Worm (Caenorhabditis elegans) whole organism, L2 larva: ENCODE measurements around the gene C34C12.9.

Source experiments
- F13H6.1 ChIP-seq: sonication (generic microtip); optimal IDR thresholded peaks from 2 replicates; lab custom pipeline; 2016; ENCODE audit warnings: missing genetic modification characterization, missing compliant biosample characterization
- R02D3.7 ChIP-seq: fragments of 150-350 bp; optimal IDR thresholded peaks from 2 replicates; lab custom pipeline; 2014; ENCODE audit warnings: missing biosample characterization, missing genetic modification characterization
- Y55F3AM.14 ChIP-seq: fragments of 200-800 bp; sonication (Bioruptor generic); optimal IDR thresholded peaks from 2 replicates; lab custom pipeline; 2018; ENCODE audit warnings: mild to moderate bottlenecking, missing genetic modification characterization, missing compliant biosample characterization
- ZK546.5 ChIP-seq: sonication (generic microtip); optimal IDR thresholded peaks from 2 replicates; lab custom pipeline; 2017; ENCODE audit warnings: missing biosample characterization, missing genetic modification characterization
- alr-1 ChIP-seq: fragments of 150-350 bp; optimal IDR thresholded peaks from 2 replicates; lab custom pipeline; 2014; ENCODE audit warnings: missing biosample characterization, missing genetic modification characterization
- aly-2 ChIP-seq: fragments of 150-350 bp; optimal IDR thresholded peaks from 2 replicates; lab custom pipeline; 2014; ENCODE audit warnings: missing biosample characterization, missing genetic modification characterization
- ama-1 ChIP-seq: fragments of 150-350 bp; optimal IDR thresholded peaks from 2 replicates; lab custom pipeline; 2018; ENCODE audit warnings: inconsistent platforms
- blmp-1 ChIP-seq: sonication (generic microtip); optimal IDR thresholded peaks from 2 replicates; lab custom pipeline; 2017; ENCODE audit warnings: missing genetic modification characterization, mild to moderate bottlenecking, missing compliant biosample characterization, antibody characterized with exemption, moderate library complexity; ENCODE audit not compliant: insufficient read depth
- ceh-16 ChIP-seq: fragments of 150-350 bp; optimal IDR thresholded peaks from 2 replicates; lab custom pipeline; 2014; ENCODE audit warnings: missing biosample characterization, missing genetic modification characterization
- ceh-82 ChIP-seq: fragments of 150-350 bp; optimal IDR thresholded peaks from 2 replicates; lab custom pipeline; 2014; ENCODE audit warnings: missing biosample characterization, missing genetic modification characterization
- dmd-4 ChIP-seq: sonication (generic microtip); optimal IDR thresholded peaks from 2 replicates; lab custom pipeline; 2017; ENCODE audit warnings: missing biosample characterization, missing genetic modification characterization
- elt-1 ChIP-seq: fragments of 150-350 bp; optimal IDR thresholded peaks from 2 replicates; lab custom pipeline; 2014; ENCODE audit warnings: missing biosample characterization, missing genetic modification characterization
- elt-3 ChIP-seq: sonication (generic microtip); optimal IDR thresholded peaks from 2 replicates; lab custom pipeline; 2017; ENCODE audit warnings: missing biosample characterization, missing genetic modification characterization
- fos-1 ChIP-seq: fragments of 150-350 bp; optimal IDR thresholded peaks from 2 replicates; lab custom pipeline; 2014; ENCODE audit warnings: missing biosample characterization, missing genetic modification characterization
- lin-13 ChIP-seq: fragments of 150-350 bp; optimal IDR thresholded peaks from 2 replicates; lab custom pipeline; 2014; ENCODE audit warnings: missing biosample characterization, missing genetic modification reagents, missing genetic modification characterization
- lin-39 ChIP-seq: fragments of 150-350 bp; optimal IDR thresholded peaks from 2 replicates; lab custom pipeline; 2014; ENCODE audit warnings: missing biosample characterization, missing genetic modification reagents, missing genetic modification characterization
- lsy-2 ChIP-seq, 2 experiments: fragments of 150-350 bp in 1 of 2; sonication (generic microtip) in 1 of 2; optimal IDR thresholded peaks; 2 replicates each; lab custom pipeline; 2014 to 2017; ENCODE audit warnings: missing biosample characterization in 2 of 2, missing genetic modification characterization in 2 of 2
- mab-5 ChIP-seq: fragments of 150-350 bp; optimal IDR thresholded peaks from 2 replicates; lab custom pipeline; 2014; ENCODE audit warnings: missing biosample characterization, missing genetic modification characterization
- mdl-1 ChIP-seq, 2 experiments: fragments of 150-350 bp in 1 of 2; sonication (generic microtip) in 1 of 2; optimal IDR thresholded peaks; 2 replicates each; lab custom pipeline; 2017; ENCODE audit warnings: missing biosample characterization in 2 of 2, missing genetic modification characterization in 2 of 2
- nhr-11 ChIP-seq: fragments of 150-350 bp; optimal IDR thresholded peaks from 2 replicates; lab custom pipeline; 2014; ENCODE audit warnings: missing biosample characterization, missing genetic modification characterization
- nhr-21 ChIP-seq: fragments of 150-350 bp; optimal IDR thresholded peaks from 2 replicates; lab custom pipeline; 2014; ENCODE audit warnings: missing biosample characterization, missing genetic modification characterization
- nhr-23 ChIP-seq: fragments of 150-350 bp; optimal IDR thresholded peaks from 2 replicates; lab custom pipeline; 2014; ENCODE audit warnings: missing biosample characterization, missing genetic modification reagents, missing genetic modification characterization
- nhr-237 ChIP-seq: fragments of 150-350 bp; optimal IDR thresholded peaks from 2 replicates; lab custom pipeline; 2014; ENCODE audit warnings: missing biosample characterization, missing genetic modification characterization
- nhr-25 ChIP-seq: fragments of 150-350 bp; sonication (generic microtip); optimal IDR thresholded peaks from 3 replicates; lab custom pipeline; 2014; ENCODE audit warnings: missing biosample characterization, missing genetic modification characterization
- nhr-77 ChIP-seq: fragments of 150-350 bp; optimal IDR thresholded peaks from 2 replicates; lab custom pipeline; 2014; ENCODE audit warnings: missing biosample characterization, missing genetic modification characterization
- peb-1 ChIP-seq: fragments of 150-350 bp; optimal IDR thresholded peaks from 2 replicates; lab custom pipeline; 2014; ENCODE audit warnings: missing biosample characterization, missing genetic modification characterization
- skn-1 ChIP-seq: sonication (generic microtip); optimal IDR thresholded peaks from 2 replicates; lab custom pipeline; 2017; ENCODE audit warnings: missing biosample characterization, missing genetic modification characterization
- sma-3 ChIP-seq: sonication (generic microtip); optimal IDR thresholded peaks from 2 replicates; lab custom pipeline; 2016; ENCODE audit warnings: missing genetic modification reagents, missing genetic modification characterization, missing compliant biosample characterization
- sma-9 ChIP-seq, 2 experiments: fragments of 150-350 bp in 1 of 2; sonication (generic microtip) in 1 of 2; optimal IDR thresholded peaks; 2 replicates each; lab custom pipeline; 2014 to 2016; ENCODE audit warnings: missing genetic modification characterization in 2 of 2, mild to moderate bottlenecking in 1 of 2, missing biosample characterization in 1 of 2, missing compliant biosample characterization in 1 of 2, missing genetic modification reagents in 1 of 2, moderate library complexity in 1 of 2
- snpc-4 ChIP-seq: fragments of 150-350 bp; optimal IDR thresholded peaks from 2 replicates; lab custom pipeline; 2014; ENCODE audit warnings: missing biosample characterization, missing genetic modification characterization
- unc-39 ChIP-seq: fragments of 150-350 bp; optimal IDR thresholded peaks from 2 replicates; lab custom pipeline; 2014; ENCODE audit warnings: missing biosample characterization, missing genetic modification characterization
- unc-62 ChIP-seq: fragments of 150-350 bp; optimal IDR thresholded peaks from 2 replicates; lab custom pipeline; 2014; ENCODE audit warnings: missing biosample characterization, missing genetic modification reagents, missing genetic modification characterization
- zag-1 ChIP-seq: fragments of 150-350 bp; optimal IDR thresholded peaks from 2 replicates; lab custom pipeline; 2014; ENCODE audit warnings: missing biosample characterization, missing genetic modification characterization
- ztf-11 ChIP-seq: sonication (generic microtip); optimal IDR thresholded peaks from 2 replicates; lab custom pipeline; 2017; ENCODE audit warnings: missing biosample characterization, missing genetic modification characterization

Gene C34C12.9

DNA sequence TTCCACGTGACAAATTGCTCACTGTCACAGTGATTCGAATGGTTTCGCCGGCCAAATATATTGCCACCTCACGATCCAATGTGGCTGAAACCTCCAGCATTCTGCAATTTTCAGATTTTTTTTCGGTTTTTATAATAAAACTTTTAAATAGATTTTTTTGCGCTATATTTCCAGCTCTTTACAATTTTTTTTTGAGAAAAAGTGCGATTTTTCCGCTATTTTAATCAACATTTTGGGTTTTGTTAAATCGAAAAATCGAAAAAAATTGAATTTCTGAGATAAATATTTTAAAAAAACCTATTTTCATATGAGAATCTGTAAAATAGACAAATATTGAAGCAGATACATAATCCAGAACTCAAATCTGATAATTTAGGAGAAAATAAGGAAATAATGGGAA, 23.6 kb upstream of the C34C12.9 start, which contains the start of gene M01F1.9:
M01F1.9 (minus strand) TSS at position 101 of the 400 bp plus-strand sequence.
- TF ChIP-seq alr-1 (tag; lab: Kevin White, UChicago) (no peak), ama-1 (lab: Kevin White, UChicago) (no peak), dmd-4 (tag; lab: Kevin White, UChicago) (no peak), F13H6.1 (no peak), peb-1 (tag; lab: Kevin White, UChicago) (no peak), ZK546.5 (tag; lab: Kevin White, UChicago) (no peak), nhr-237 (no peak), unc-39 (tag; lab: Kevin White, UChicago) (no peak), fos-1 (no peak), mdl-1 (tag; optimal IDR thresholded peaks at IDR 0.05; lab: Kevin White, UChicago) (no peak), sma-9 (GFP tag; optimal IDR thresholded peaks at IDR 0.05; lab: Kevin White, UChicago) (no peak), sma-9 (tag; optimal IDR thresholded peaks at IDR 0.05; lab: Kevin White, UChicago) (no peak), aly-2 (tag; lab: Kevin White, UChicago) (no peak), Y55F3AM.14 (GFP tag; lab: Kevin White, UChicago) (no peak), lin-13 (GFP tag; lab: Kevin White, UChicago) (no peak), nhr-11 (tag; lab: Kevin White, UChicago) (no peak)

DNA sequence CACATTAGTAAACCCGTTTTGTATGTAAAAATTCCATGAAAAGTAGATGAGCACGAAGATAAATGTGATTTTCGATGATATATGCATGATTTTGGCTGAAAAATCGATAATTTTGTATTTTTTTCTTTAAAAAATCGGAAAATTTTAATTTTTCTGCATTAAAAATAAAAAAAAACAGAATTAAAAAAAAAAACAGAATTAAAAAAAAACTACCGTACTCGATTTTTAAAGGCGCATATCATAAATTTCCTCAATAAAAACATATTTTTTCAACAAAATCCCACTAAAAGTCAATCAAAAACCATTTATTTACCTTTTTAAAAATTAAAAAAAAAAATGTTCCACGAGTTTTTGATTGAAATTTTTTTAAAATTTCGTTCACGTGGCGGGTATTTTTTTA, 17.8 kb upstream of the C34C12.9 start, which contains the start of gene gly-14:
gly-14 (minus strand) TSS at position 101 of the 400 bp plus-strand sequence.
- TF ChIP-seq Y55F3AM.14 (GFP tag; lab: Kevin White, UChicago): no peak
- TF ChIP-seq peb-1 (tag; lab: Kevin White, UChicago): no peak
- no peak for TF ChIP-seq alr-1 (tag; lab: Kevin White, UChicago)
- no peak for TF ChIP-seq snpc-4 (tag; lab: Kevin White, UChicago)
- no peak for TF ChIP-seq unc-62
- TF ChIP-seq ceh-16 (tag; lab: Kevin White, UChicago): no peak
- TF ChIP-seq ZK546.5 (tag; lab: Kevin White, UChicago): no peak
- TF ChIP-seq R02D3.7 (tag; lab: Kevin White, UChicago): no peak
- TF ChIP-seq blmp-1 (tag; lab: Kevin White, UChicago): no peak
- TF ChIP-seq zag-1 (tag; lab: Kevin White, UChicago): no peak
- no peak for TF ChIP-seq nhr-237
- no peak for TF ChIP-seq lsy-2 (tag; optimal IDR thresholded peaks at IDR 0.05; lab: Kevin White, UChicago)
- TF ChIP-seq skn-1 (tag; lab: Kevin White, UChicago): no peak
- no peak for TF ChIP-seq ztf-11 (tag; lab: Kevin White, UChicago)
- no peak for TF ChIP-seq elt-1
- TF ChIP-seq, all 48 proteins: peak for 0

DNA sequence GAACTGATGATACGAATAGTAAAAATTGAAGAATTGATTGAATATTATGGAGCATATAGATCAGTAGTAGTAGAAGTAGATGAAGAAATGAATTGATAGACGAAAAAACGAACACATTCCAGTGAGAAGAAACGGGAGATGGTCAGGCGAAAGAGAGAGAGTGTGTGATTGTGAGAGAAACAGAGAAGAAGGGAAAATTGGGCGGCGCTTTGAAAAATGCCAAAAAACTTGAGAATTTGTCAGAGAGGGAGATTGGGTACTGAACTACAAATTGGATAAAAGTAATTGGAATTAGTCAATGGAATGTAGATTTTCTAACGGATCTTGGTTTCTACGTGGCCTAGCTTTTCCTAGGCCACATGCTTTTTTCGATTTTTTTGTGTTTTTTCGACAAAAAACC, 12.9 kb upstream of the C34C12.9 start, which contains the start of gene C34C12.7:
C34C12.7 (minus strand) TSS at position 118 of the 400 bp plus-strand sequence.
- TF ChIP-seq ceh-16 (tag; lab: Kevin White, UChicago) (no peak), unc-39 (tag; lab: Kevin White, UChicago) (no peak), lin-39 (tag; lab: Kevin White, UChicago) (no peak), nhr-77 (tag; lab: Kevin White, UChicago) (no peak), mab-5 (no peak), nhr-237 (no peak), ztf-11 (tag; lab: Kevin White, UChicago) (no peak), nhr-11 (tag; lab: Kevin White, UChicago) (no peak), sma-3 (GFP tag; lab: Kevin White, UChicago) (no peak), Y55F3AM.14 (GFP tag; lab: Kevin White, UChicago) (no peak)

DNA sequence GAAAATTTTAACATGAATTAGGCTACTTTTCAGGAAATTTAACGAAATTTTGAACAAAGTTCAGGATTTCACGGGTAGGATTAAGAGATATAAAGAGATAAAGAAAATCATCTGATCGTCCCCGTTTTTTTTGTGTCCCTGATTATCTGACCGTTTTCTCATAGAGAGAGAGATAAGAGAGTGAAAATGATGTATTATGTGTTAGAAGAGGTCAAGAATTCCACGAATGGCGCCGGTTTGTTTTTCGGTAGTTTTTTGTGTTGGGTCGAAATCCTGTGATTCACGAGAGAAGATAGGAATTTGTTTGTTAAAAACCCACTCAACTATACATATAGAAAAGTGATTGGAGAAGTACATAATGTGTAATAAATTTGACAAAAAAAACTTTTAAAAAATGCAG, 11.8 kb upstream of the C34C12.9 start:
- TF ChIP-seq blmp-1 (tag; lab: Kevin White, UChicago) (no peak), nhr-77 (tag; lab: Kevin White, UChicago) (no peak), nhr-21 (tag; lab: Kevin White, UChicago) (no peak), R02D3.7 (tag; lab: Kevin White, UChicago) (no peak), elt-3 (tag; lab: Kevin White, UChicago) (no peak), unc-62 (no peak), nhr-25 (no peak), ceh-82 (tag; lab: Kevin White, UChicago) (no peak), zag-1 (tag; lab: Kevin White, UChicago) (no peak)

DNA sequence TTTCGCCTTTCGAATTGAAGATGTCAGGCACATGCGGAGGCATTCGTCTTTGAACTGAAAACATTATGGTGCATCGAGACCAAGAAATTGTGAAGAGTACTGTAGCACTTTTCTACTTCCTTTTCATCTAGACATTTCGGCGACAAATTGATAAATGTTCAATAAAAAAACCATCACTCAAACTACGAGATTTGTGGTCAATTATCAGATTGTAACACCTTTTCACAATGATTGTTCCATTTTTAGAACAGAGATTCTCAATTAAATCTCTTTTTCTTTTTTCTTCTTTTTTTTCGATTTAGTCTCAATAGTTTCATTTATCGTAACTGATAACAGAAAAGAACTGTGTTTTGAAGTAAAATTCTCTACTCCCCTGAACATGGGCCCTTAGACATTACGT, 10.7 kb upstream of the C34C12.9 start:
- TF ChIP-seq sma-3 (GFP tag; lab: Kevin White, UChicago): peak; percentile 30
- peak; percentile 55 for TF ChIP-seq blmp-1 (tag; lab: Kevin White, UChicago)
- TF ChIP-seq nhr-23 (tag; lab: Kevin White, UChicago): no peak
